Worm (Caenorhabditis elegans): ENCODE data around the gene F55B11.4.

ce11 chrIV:14445191-14445795, 14.6 kb upstream of the F55B11.4 start:
- TF ChIP-seq die-1 (tag; optimal IDR thresholded peaks at IDR 0.05): no peak
- no peak for TF ChIP-seq ztf-6 (GFP tag; IDR thresholded peaks at IDR 0.05)
- TF ChIP-seq nhr-179 (tag; optimal IDR thresholded peaks at IDR 0.05): no peak
- no peak for TF ChIP-seq madf-8 (GFP tag; conservative IDR thresholded peaks at IDR 0.05)
- no peak for TF ChIP-seq egrh-3 (GFP tag; IDR thresholded peaks at IDR 0.05)
- no peak for TF ChIP-seq C06A6.2 (GFP tag; conservative IDR thresholded peaks at IDR 0.05)
- no peak for TF ChIP-seq efl-1 (GFP tag; optimal IDR thresholded peaks at IDR 0.05)
- TF ChIP-seq mcd-1 (GFP tag; IDR thresholded peaks at IDR 0.05): no peak

Data from whole organism, young adult.